Worm (Caenorhabditis elegans): ENCODE data around the gene best-22.

ce11 chrIV:12404137-12404536 is 54.4 kb downstream of the best-22 start, which contains the start of gene gex-3:
- no peak for TF ChIP-seq K09A11.1 (tag; optimal IDR thresholded peaks at IDR 0.05; ENCODE audit: insufficient read depth)
- no peak for TF ChIP-seq sox-4 (tag; optimal IDR thresholded peaks at IDR 0.05)
- TF ChIP-seq pqm-1 (tag; optimal IDR thresholded peaks at IDR 0.05), result no peak
- no peak for TF ChIP-seq ceh-19 (GFP tag; optimal IDR thresholded peaks at IDR 0.05)
- no peak for TF ChIP-seq nhr-232 (tag; optimal IDR thresholded peaks at IDR 0.05)
- no peak for TF ChIP-seq ama-1 (optimal IDR thresholded peaks at IDR 0.05)
- no peak for TF ChIP-seq mec-3 (tag; optimal IDR thresholded peaks at IDR 0.05; ENCODE audit: borderline replicate concordance)
- TF ChIP-seq ttx-3 (tag; optimal IDR thresholded peaks at IDR 0.05), result no peak
- no peak for TF ChIP-seq ceh-9 (tag; optimal IDR thresholded peaks at IDR 0.05)
- TF ChIP-seq lin-11 (tag; optimal IDR thresholded peaks at IDR 0.05), result no peak
